Worm (Caenorhabditis elegans) whole organism, mixed stage, embryonic: ENCODE results near the gene nstp-10.

Experiments used
- ces-1 ChIP-seq: fragments of 150-350 bp; optimal IDR thresholded peaks from 2 replicates; lab custom pipeline; 2014; ENCODE audit warnings: missing biosample characterization, missing genetic modification reagents, missing genetic modification characterization
- cnd-1 ChIP-seq: fragments of 200-800 bp; sonication (Bioruptor generic); optimal IDR thresholded peaks from 2 replicates; lab custom pipeline; 2018; ENCODE audit warnings: mild to moderate bottlenecking, missing genetic modification characterization, missing compliant biosample characterization

ce11 chrV:9546042-9546581 lies 3.5 kb downstream of the nstp-10 start, which contains the start of gene C50F4.6:
- no peak for TF ChIP-seq ces-1 (GFP tag; lab: Kevin White, UChicago)
- peak; percentile 14 for TF ChIP-seq cnd-1 (tag; lab: Kevin White, UChicago)
